Worm (Caenorhabditis elegans): ENCODE data around the gene B0252.3.

Gene B0252.3

DNA sequence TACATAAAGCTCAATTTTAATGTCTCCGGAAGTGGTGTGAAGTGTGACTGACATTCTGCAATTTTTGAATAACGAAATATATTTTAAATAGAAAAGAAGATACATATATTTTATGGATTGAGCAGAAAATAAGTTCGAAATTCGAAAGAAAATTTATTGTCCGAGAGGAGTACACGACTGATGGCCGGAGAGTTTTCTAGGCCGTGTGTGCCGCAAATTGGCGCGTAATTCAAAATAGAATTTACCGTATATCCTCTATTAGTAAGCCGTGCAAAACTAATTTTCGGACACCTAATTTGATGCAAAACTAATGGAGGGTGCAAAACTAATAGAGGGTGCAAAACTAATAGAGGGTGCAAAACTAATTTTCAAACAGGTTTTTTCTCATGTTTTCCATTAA lies 5.8 kb upstream of the B0252.3 start, which contains the start of gene cyn-10 (continued):
- TF ChIP-seq mes-2 (tag; optimal IDR thresholded peaks at IDR 0.05; ENCODE audit: poor library complexity, severe bottlenecking) (peak; percentile 100), zfp-3 (GFP tag; conservative IDR thresholded peaks at IDR 0.05) (peak; percentile 76; the same call in 1 of the 2 replicates), nhr-41 (GFP tag; IDR thresholded peaks at IDR 0.05) (no peak), lin-13 (GFP tag; optimal IDR thresholded peaks at IDR 0.05) (no peak), aha-1 (tag) (peak; percentile 99), Y75B8A.6 (GFP tag; IDR thresholded peaks at IDR 0.05) (no peak), F10B5.3 (tag; optimal IDR thresholded peaks at IDR 0.05) (peak; percentile 48), ceh-20 (GFP tag; IDR thresholded peaks at IDR 0.05) (peak; percentile 51; the same call in 1 of the 2 replicates), D1046.2 (GFP tag; IDR thresholded peaks at IDR 0.05) (no peak; the same call in 1 of the 2 replicates), tag-97 (GFP tag; IDR thresholded peaks at IDR 0.05) (peak; percentile 91; the same call in 1 of the 2 replicates), zip-2 (tag; optimal IDR thresholded peaks at IDR 0.05) (no peak), gei-8 (GFP tag; optimal IDR thresholded peaks at IDR 0.05) (no peak), lin-38 (GFP tag; IDR thresholded peaks at IDR 0.05) (peak; percentile 83), madf-9 (GFP tag; conservative IDR thresholded peaks at IDR 0.05) (peak; percentile 83), dmd-9 (GFP tag; IDR thresholded peaks at IDR 0.05) (peak; percentile 95), dmd-8 (GFP tag; IDR thresholded peaks at IDR 0.05) (no peak), saeg-2 (GFP tag; IDR thresholded peaks at IDR 0.05) (no peak), nhr-102 (tag; optimal IDR thresholded peaks at IDR 0.05) (peak; percentile 66), hmg-1.1 (GFP tag; IDR thresholded peaks at IDR 0.05) (peak; percentile 66), mxl-2 (GFP tag; conservative IDR thresholded peaks at IDR 0.05) (no peak), egl-27 (tag; optimal IDR thresholded peaks at IDR 0.05) (no peak), Y5F2A.4 (GFP tag; optimal IDR thresholded peaks at IDR 0.05) (no peak), fos-1 (tag; optimal IDR thresholded peaks at IDR 0.05) (no peak), nhr-48 (tag; optimal IDR thresholded peaks at IDR 0.05) (peak; percentile 11), mdt-29 (GFP tag; IDR thresholded peaks at IDR 0.05) (0 out of 2 replicates have a peak, but pooled peaks have one; percentile 25), lin-15B (tag; optimal IDR thresholded peaks at IDR 0.05) (no peak), mxl-3 (GFP tag; optimal IDR thresholded peaks at IDR 0.05) (no peak), F37D6.2 (tag; optimal IDR thresholded peaks at IDR 0.05) (no peak), dve-1 (tag; optimal IDR thresholded peaks at IDR 0.05; ENCODE audit: insufficient read depth) (peak; percentile 49), T26A8.4 (GFP tag; IDR thresholded peaks at IDR 0.05) (peak; percentile 77; the same call in 1 of the 2 replicates), ztf-7 (tag; optimal IDR thresholded peaks at IDR 0.05) (peak; percentile 18), T20F7.1 (GFP tag; optimal IDR thresholded peaks at IDR 0.05) (peak; percentile 61), dpl-1 (GFP tag; optimal IDR thresholded peaks at IDR 0.05) (peak; percentile 98), nhr-28 (tag; optimal IDR thresholded peaks at IDR 0.05) (peak; percentile 15), daf-8 (GFP tag; IDR thresholded peaks at IDR 0.05) (no peak), madf-5 (GFP tag; IDR thresholded peaks at IDR 0.05) (no peak; a peak in 1 of 4 replicates), ceh-62 (tag; optimal IDR thresholded peaks at IDR 0.05) (no peak), ceh-32 (tag; optimal IDR thresholded peaks at IDR 0.05; ENCODE audit: poor library complexity) (peak; percentile 4), dmd-6 (GFP tag; IDR thresholded peaks at IDR 0.05) (peak; percentile 83), ctbp-1 (GFP tag; IDR thresholded peaks at IDR 0.05) (peak; percentile 14; the same call in 1 of the 2 replicates), unc-130 (GFP tag; optimal IDR thresholded peaks at IDR 0.05) (peak; percentile 77), php-3 (GFP tag; IDR thresholded peaks at IDR 0.05) (no peak), ceh-28 (tag; optimal IDR thresholded peaks at IDR 0.05) (no peak), mdl-1 (tag; optimal IDR thresholded peaks at IDR 0.05) (no peak), mep-1 (tag; optimal IDR thresholded peaks at IDR 0.05) (peak; percentile 51), duxl-1 (tag; optimal IDR thresholded peaks at IDR 0.05; ENCODE audit: poor library complexity) (peak; percentile 66), zag-1 (tag; optimal IDR thresholded peaks at IDR 0.05) (no peak), tra-1 (GFP tag; IDR thresholded peaks at IDR 0.05) (peak; percentile 81), pha-4 (GFP tag; IDR thresholded peaks at IDR 0.05) (no peak), pha-4 (tag; optimal IDR thresholded peaks at IDR 0.05) (peak; percentile 21), nhr-6 (tag; optimal IDR thresholded peaks at IDR 0.05) (no peak)
